Worm (Caenorhabditis elegans) whole organism, L4/young adult: ENCODE data around the gene mdh-1.

ENCODE experiments used
- dao-5 ChIP-seq: sonication (generic microtip); optimal IDR thresholded peaks from 2 replicates; lab custom pipeline; 2016; ENCODE audit warnings: missing genotype, missing genetic modification characterization, moderate library complexity, missing compliant biosample characterization
- him-1 ChIP-seq: sonication (generic microtip); optimal IDR thresholded peaks from 2 replicates; lab custom pipeline; 2016; ENCODE audit warnings: missing genotype, missing genetic modification reagents, missing genetic modification characterization, missing compliant biosample characterization

ce11 chrV:6558103-6558502, 41.8 kb upstream of the mdh-1 start, which contains the start of gene spp-20:
- TF ChIP-seq dao-5 = no peak
- no peak for TF ChIP-seq him-1
